Fruit fly (Drosophila melanogaster): ENCODE measurements around the gene zen.

Gene zen

dm6 chr3R:6766928-6767327, 12.9 kb upstream of the zen start:
- TF ChIP-seq Crg-1 (GFP tag; optimal IDR thresholded peaks at IDR 0.05) = no peak
- TF ChIP-seq CG11617 (GFP tag; optimal IDR thresholded peaks at IDR 0.05) = no peak
- no peak for TF ChIP-seq tj (GFP tag; optimal IDR thresholded peaks at IDR 0.05)
- TF ChIP-seq bab1 (GFP tag; optimal IDR thresholded peaks at IDR 0.05) = no peak
- no peak for TF ChIP-seq cnc (optimal IDR thresholded peaks at IDR 0.05)
- TF ChIP-seq CG1620 (GFP tag; optimal IDR thresholded peaks at IDR 0.05) = no peak
- TF ChIP-seq kay (GFP tag; ENCODE audit: borderline replicate concordance) = no peak

dm6 chr3R:6766171-6766591, 12.2 kb upstream of the zen start:
- TF ChIP-seq ovo (GFP tag; optimal IDR thresholded peaks at IDR 0.05) (no peak), tj (GFP tag; optimal IDR thresholded peaks at IDR 0.05) (no peak), kay (GFP tag; ENCODE audit: borderline replicate concordance) (peak; percentile 27)

dm6 chr3R:6764848-6765247, 10.9 kb upstream of the zen start:
- TF ChIP-seq CG1620 (GFP tag; optimal IDR thresholded peaks at IDR 0.05) (no peak), Hr96 (GFP tag; optimal IDR thresholded peaks at IDR 0.05) (no peak), CG11617 (GFP tag; optimal IDR thresholded peaks at IDR 0.05) (no peak), Mnt (GFP tag; optimal IDR thresholded peaks at IDR 0.05) (no peak), pad (GFP tag; optimal IDR thresholded peaks at IDR 0.05) (no peak), Clk (GFP tag; optimal IDR thresholded peaks at IDR 0.05) (no peak), CG5204 (GFP tag; optimal IDR thresholded peaks at IDR 0.05) (no peak), ovo (GFP tag; optimal IDR thresholded peaks at IDR 0.05) (no peak), CG7045 (GFP tag; optimal IDR thresholded peaks at IDR 0.05) (no peak), cic (GFP tag; optimal IDR thresholded peaks at IDR 0.05) (no peak), cnc (optimal IDR thresholded peaks at IDR 0.05) (no peak), CG7101 (tag; optimal IDR thresholded peaks at IDR 0.05) (no peak), tj (GFP tag; optimal IDR thresholded peaks at IDR 0.05) (no peak), bab1 (GFP tag; optimal IDR thresholded peaks at IDR 0.05) (no peak), toe (GFP tag; optimal IDR thresholded peaks at IDR 0.05) (no peak), CG33017 (tag; optimal IDR thresholded peaks at IDR 0.05) (no peak), kay (GFP tag; ENCODE audit: borderline replicate concordance) (no peak)

- TF ChIP-seq CG33017 (tag; optimal IDR thresholded peaks at IDR 0.05) (no peak), CG7045 (GFP tag; optimal IDR thresholded peaks at IDR 0.05) (no peak), CG12768 (GFP tag; optimal IDR thresholded peaks at IDR 0.05) (no peak), CG5204 (GFP tag; optimal IDR thresholded peaks at IDR 0.05) (no peak), Hr96 (GFP tag; optimal IDR thresholded peaks at IDR 0.05) (no peak), pad (GFP tag; optimal IDR thresholded peaks at IDR 0.05) (no peak), bab1 (GFP tag; optimal IDR thresholded peaks at IDR 0.05) (no peak), CG7101 (tag; optimal IDR thresholded peaks at IDR 0.05) (no peak), CG1620 (GFP tag; optimal IDR thresholded peaks at IDR 0.05) (no peak), Crg-1 (GFP tag; optimal IDR thresholded peaks at IDR 0.05) (no peak), ovo (GFP tag; optimal IDR thresholded peaks at IDR 0.05) (no peak), CG14711 (tag; optimal IDR thresholded peaks at IDR 0.05) (no peak), kay (GFP tag; ENCODE audit: borderline replicate concordance) (no peak), CG11617 (GFP tag; optimal IDR thresholded peaks at IDR 0.05) (no peak)
Measured at dm6 chr3R:6762794-6763407, 8.9 kb upstream of the zen start.

dm6 chr3R:6762188-6762643, 8.2 kb upstream of the zen start, which contains the start of gene Ama:
Gene Ama, plus strand, starts transcription at chr3R:6762593.
- TF ChIP-seq Mnt (GFP tag; optimal IDR thresholded peaks at IDR 0.05) (no peak), CG12768 (GFP tag; optimal IDR thresholded peaks at IDR 0.05) (no peak), CG11617 (GFP tag; optimal IDR thresholded peaks at IDR 0.05) (no peak), ovo (GFP tag; optimal IDR thresholded peaks at IDR 0.05) (no peak), toe (GFP tag; optimal IDR thresholded peaks at IDR 0.05) (no peak), pad (GFP tag; optimal IDR thresholded peaks at IDR 0.05) (no peak), cic (GFP tag; optimal IDR thresholded peaks at IDR 0.05) (no peak), Crg-1 (GFP tag; optimal IDR thresholded peaks at IDR 0.05) (no peak), tj (GFP tag; optimal IDR thresholded peaks at IDR 0.05) (no peak)

dm6 chr3R:6760755-6761647, 7.0 kb upstream of the zen start:
- TF ChIP-seq cnc (optimal IDR thresholded peaks at IDR 0.05) (no peak), pad (GFP tag; optimal IDR thresholded peaks at IDR 0.05) (no peak), CG5204 (GFP tag; optimal IDR thresholded peaks at IDR 0.05) (no peak), CG7045 (GFP tag; optimal IDR thresholded peaks at IDR 0.05) (no peak), CG7101 (tag; optimal IDR thresholded peaks at IDR 0.05) (no peak), Clk (GFP tag; optimal IDR thresholded peaks at IDR 0.05) (no peak), CG33017 (tag; optimal IDR thresholded peaks at IDR 0.05) (no peak)

- TF ChIP-seq Mnt (GFP tag; optimal IDR thresholded peaks at IDR 0.05) (no peak), toe (GFP tag; optimal IDR thresholded peaks at IDR 0.05) (peak; percentile 7), Hr96 (GFP tag; optimal IDR thresholded peaks at IDR 0.05) (peak; percentile 57), ovo (GFP tag; optimal IDR thresholded peaks at IDR 0.05) (peak; percentile 23), bab1 (GFP tag; optimal IDR thresholded peaks at IDR 0.05) (peak; percentile 55), cic (GFP tag; optimal IDR thresholded peaks at IDR 0.05) (no peak), CG1620 (GFP tag; optimal IDR thresholded peaks at IDR 0.05) (peak; percentile 45)
Measured at dm6 chr3R:6759419-6759818, 5.4 kb upstream of the zen start, which contains the start of gene bcd. Gene bcd, minus strand, starts transcription at chr3R:6759466.
